Worm (Caenorhabditis elegans) whole organism, late embryonic: ENCODE data around the gene K10C2.12.

ENCODE experiments used
- C38D4.7 ChIP-seq: fragments of 200-800 bp; sonication (Bioruptor generic); optimal IDR thresholded peaks from 2 replicates; lab custom pipeline; 2018; ENCODE audit warnings: mild to moderate bottlenecking, missing genetic modification characterization, moderate library complexity, missing compliant biosample characterization
- F13H6.1 ChIP-seq: sonication (generic microtip); optimal IDR thresholded peaks from 2 replicates; lab custom pipeline; 2016; ENCODE audit warnings: missing genetic modification characterization, missing compliant biosample characterization
- K02D7.2 ChIP-seq: sonication (generic microtip); optimal IDR thresholded peaks from 2 replicates; lab custom pipeline; 2017; ENCODE audit warnings: mild to moderate bottlenecking, missing genetic modification characterization, missing compliant biosample characterization
- K09A11.1 ChIP-seq: sonication (generic microtip); optimal IDR thresholded peaks from 2 replicates; lab custom pipeline; 2017; ENCODE audit warnings: antibody characterized with exemption, mild to moderate bottlenecking, missing genetic modification characterization, missing compliant biosample characterization; ENCODE audit not compliant: insufficient read depth
- T23F11.4 ChIP-seq: fragments of 200-800 bp; sonication (Bioruptor generic); optimal IDR thresholded peaks from 2 replicates; lab custom pipeline; 2018; ENCODE audit warnings: mild to moderate bottlenecking, missing genetic modification characterization, missing compliant biosample characterization
- Y22D7AL.16 ChIP-seq: sonication (generic microtip); optimal IDR thresholded peaks from 2 replicates; lab custom pipeline; 2016; ENCODE audit warnings: missing genetic modification characterization, missing compliant biosample characterization
- ahr-1 ChIP-seq: sonication (generic microtip); optimal IDR thresholded peaks from 2 replicates; lab custom pipeline; 2016; ENCODE audit warnings: missing genetic modification characterization, missing compliant biosample characterization
- ama-1 ChIP-seq: fragments of 150-350 bp; optimal IDR thresholded peaks from 2 replicates; lab custom pipeline; 2014
- ceh-14 ChIP-seq: sonication (generic microtip); optimal IDR thresholded peaks from 2 replicates; lab custom pipeline; 2016; ENCODE audit warnings: missing genotype, missing genetic modification characterization, missing compliant biosample characterization
- ceh-19 ChIP-seq: fragments of 200-800 bp; sonication (Bioruptor generic); optimal IDR thresholded peaks from 2 replicates; lab custom pipeline; 2018; ENCODE audit warnings: mild to moderate bottlenecking, missing genetic modification characterization, missing compliant biosample characterization
- ceh-2 ChIP-seq: sonication (generic microtip); optimal IDR thresholded peaks from 2 replicates; lab custom pipeline; 2016; ENCODE audit warnings: missing genotype, missing genetic modification characterization, missing compliant biosample characterization
- ceh-22 ChIP-seq: sonication (generic microtip); optimal IDR thresholded peaks from 2 replicates; lab custom pipeline; 2017; ENCODE audit warnings: missing biosample characterization, missing genetic modification characterization
- ceh-24 ChIP-seq: sonication (generic microtip); optimal IDR thresholded peaks from 2 replicates; lab custom pipeline; 2016; ENCODE audit warnings: mild to moderate bottlenecking, missing genetic modification characterization, missing compliant biosample characterization
- ceh-30 ChIP-seq: fragments of 150-350 bp; optimal IDR thresholded peaks from 2 replicates; lab custom pipeline; 2014; ENCODE audit warnings: missing biosample characterization, missing genetic modification characterization
- ceh-31 ChIP-seq: sonication (generic microtip); optimal IDR thresholded peaks from 2 replicates; lab custom pipeline; 2016; ENCODE audit warnings: missing genetic modification characterization, missing compliant biosample characterization
- ceh-34 ChIP-seq: sonication (generic microtip); optimal IDR thresholded peaks from 2 replicates; lab custom pipeline; 2016; ENCODE audit warnings: mild to moderate bottlenecking, missing genetic modification characterization, missing compliant biosample characterization
- ceh-6 ChIP-seq: fragments of 200-800 bp; sonication (Bioruptor generic); optimal IDR thresholded peaks from 2 replicates; lab custom pipeline; 2018; ENCODE audit warnings: mild to moderate bottlenecking, missing genetic modification characterization, missing compliant biosample characterization
- ceh-9 ChIP-seq: sonication (generic microtip); optimal IDR thresholded peaks from 2 replicates; lab custom pipeline; 2016; ENCODE audit warnings: mild to moderate bottlenecking, missing genetic modification characterization, inconsistent platforms, missing compliant biosample characterization
- che-1 ChIP-seq: sonication (generic microtip); optimal IDR thresholded peaks from 2 replicates; lab custom pipeline; 2016; ENCODE audit warnings: mild to moderate bottlenecking, missing genetic modification characterization, missing compliant biosample characterization
- dmd-4 ChIP-seq: sonication (generic microtip); optimal IDR thresholded peaks from 2 replicates; lab custom pipeline; 2016; ENCODE audit warnings: borderline replicate concordance, missing genetic modification characterization, missing compliant biosample characterization
- elt-2 ChIP-seq: sonication (generic microtip); optimal IDR thresholded peaks from 2 replicates; lab custom pipeline; 2016; ENCODE audit warnings: missing genetic modification reagents, missing genetic modification characterization, missing compliant biosample characterization
- elt-4 ChIP-seq: sonication (generic microtip); optimal IDR thresholded peaks from 2 replicates; lab custom pipeline; 2016; ENCODE audit warnings: missing genetic modification characterization, missing compliant biosample characterization
- ets-4 ChIP-seq: sonication (generic microtip); optimal IDR thresholded peaks from 2 replicates; lab custom pipeline; 2016; ENCODE audit warnings: missing genetic modification characterization, missing compliant biosample characterization
- eyg-1 ChIP-seq: sonication (generic microtip); optimal IDR thresholded peaks from 2 replicates; lab custom pipeline; 2016; ENCODE audit warnings: missing genotype, missing genetic modification characterization, missing compliant biosample characterization
- fax-1 ChIP-seq: sonication (generic microtip); optimal IDR thresholded peaks from 2 replicates; lab custom pipeline; 2016; ENCODE audit warnings: missing genotype, missing genetic modification characterization, missing compliant biosample characterization
- fkh-10 ChIP-seq: fragments of 150-350 bp; optimal IDR thresholded peaks from 2 replicates; lab custom pipeline; 2014; ENCODE audit warnings: missing biosample characterization, missing genetic modification reagents, missing genetic modification characterization
- gmeb-2 ChIP-seq: sonication (generic microtip); optimal IDR thresholded peaks from 2 replicates; lab custom pipeline; 2016; ENCODE audit warnings: missing genetic modification characterization, inconsistent platforms, missing compliant biosample characterization
- hlh-13 ChIP-seq: fragments of 200-800 bp; sonication (Bioruptor generic); optimal IDR thresholded peaks from 2 replicates; lab custom pipeline; 2018; ENCODE audit warnings: mild to moderate bottlenecking, missing genetic modification characterization, missing compliant biosample characterization
- hlh-30 ChIP-seq: sonication (generic microtip); optimal IDR thresholded peaks from 2 replicates; lab custom pipeline; 2017; ENCODE audit warnings: antibody characterized with exemption, missing genetic modification characterization, missing compliant biosample characterization; ENCODE audit not compliant: insufficient read depth
- hlh-6 ChIP-seq: sonication (generic microtip); optimal IDR thresholded peaks from 2 replicates; lab custom pipeline; 2016; ENCODE audit warnings: missing genotype, missing genetic modification characterization, missing compliant biosample characterization
- hlh-8 ChIP-seq: sonication (generic microtip); optimal IDR thresholded peaks from 2 replicates; lab custom pipeline; 2016; ENCODE audit warnings: missing genotype, missing genetic modification characterization, missing compliant biosample characterization
- lim-6 ChIP-seq: sonication (generic microtip); optimal IDR thresholded peaks from 2 replicates; lab custom pipeline; 2016; ENCODE audit warnings: missing genetic modification characterization, missing compliant biosample characterization
- lin-11 ChIP-seq: fragments of 200-800 bp; sonication (Bioruptor generic); optimal IDR thresholded peaks from 2 replicates; lab custom pipeline; 2018; ENCODE audit warnings: mild to moderate bottlenecking, missing genetic modification characterization, missing compliant biosample characterization
- nfya-1 ChIP-seq: sonication (generic microtip); optimal IDR thresholded peaks from 2 replicates; lab custom pipeline; 2017; ENCODE audit warnings: missing genetic modification characterization, mild to moderate bottlenecking, missing compliant biosample characterization, antibody characterized with exemption, moderate library complexity
- nhr-11 ChIP-seq: fragments of 150-350 bp; optimal IDR thresholded peaks from 2 replicates; lab custom pipeline; 2014; ENCODE audit warnings: missing biosample characterization, missing genetic modification characterization
- nhr-232 ChIP-seq: sonication (generic microtip); optimal IDR thresholded peaks from 2 replicates; lab custom pipeline; 2016; ENCODE audit warnings: missing genetic modification characterization, missing compliant biosample characterization
- npax-4 ChIP-seq: sonication (generic microtip); optimal IDR thresholded peaks from 2 replicates; lab custom pipeline; 2016; ENCODE audit warnings: missing genetic modification characterization, missing compliant biosample characterization
- odd-2 ChIP-seq: sonication (generic microtip); optimal IDR thresholded peaks from 2 replicates; lab custom pipeline; 2017; ENCODE audit warnings: antibody characterized with exemption, mild to moderate bottlenecking, missing genetic modification characterization, missing compliant biosample characterization
- pag-3 ChIP-seq: sonication (generic microtip); optimal IDR thresholded peaks from 2 replicates; lab custom pipeline; 2016; ENCODE audit warnings: missing compliant biosample characterization, missing genetic modification characterization, borderline replicate concordance
- pax-1 ChIP-seq: fragments of 150-350 bp; optimal IDR thresholded peaks from 2 replicates; lab custom pipeline; 2014; ENCODE audit warnings: missing biosample characterization, missing genetic modification characterization
- pha-2 ChIP-seq: sonication (generic microtip); optimal IDR thresholded peaks from 2 replicates; lab custom pipeline; 2017; ENCODE audit warnings: mild to moderate bottlenecking, missing genetic modification characterization, missing compliant biosample characterization
- pha-4 ChIP-seq: fragments of 150-350 bp; optimal IDR thresholded peaks from 2 replicates; lab custom pipeline; 2018; ENCODE audit warnings: missing biosample characterization, missing genetic modification reagents, missing genetic modification characterization
- pqm-1 ChIP-seq: sonication (generic microtip); optimal IDR thresholded peaks from 2 replicates; lab custom pipeline; 2016; ENCODE audit warnings: missing genetic modification characterization, missing compliant biosample characterization
- pros-1 ChIP-seq: fragments of 150-350 bp; optimal IDR thresholded peaks from 2 replicates; lab custom pipeline; 2014; ENCODE audit warnings: missing biosample characterization, missing genetic modification reagents, missing genetic modification characterization
- ref-2 ChIP-seq: sonication (generic microtip); optimal IDR thresholded peaks from 2 replicates; lab custom pipeline; 2016; ENCODE audit warnings: missing genetic modification characterization, missing compliant biosample characterization
- rnt-1 ChIP-seq: sonication (generic microtip); optimal IDR thresholded peaks from 2 replicates; lab custom pipeline; 2016; ENCODE audit warnings: missing genetic modification characterization, missing compliant biosample characterization
- sdc-2 ChIP-seq: sonication (generic microtip); optimal IDR thresholded peaks from 2 replicates; lab custom pipeline; 2016; ENCODE audit warnings: missing genotype, missing genetic modification characterization, missing compliant biosample characterization
- sox-2 ChIP-seq: fragments of 200-800 bp; sonication (Bioruptor generic); IDR thresholded peaks from 2 replicates; pipeline ENCODE4 v1.3.6; 2022; ENCODE audit warnings: missing genetic modification reagents, missing genetic modification characterization, missing compliant biosample characterization
- sox-4 ChIP-seq: sonication (generic microtip); optimal IDR thresholded peaks from 2 replicates; lab custom pipeline; 2017; ENCODE audit warnings: mild to moderate bottlenecking, missing genetic modification characterization, inconsistent platforms, missing compliant biosample characterization
- tbx-7 ChIP-seq: sonication (generic microtip); optimal IDR thresholded peaks from 2 replicates; lab custom pipeline; 2016; ENCODE audit warnings: missing genotype, missing genetic modification characterization, missing compliant biosample characterization
- unc-3 ChIP-seq, 2 experiments: fragments of 200-800 bp in 1 of 2; sonication (Bioruptor generic) in 1 of 2; sonication (generic microtip) in 1 of 2; conservative IDR thresholded peaks in 1 of 2; optimal IDR thresholded peaks in 1 of 2; 2 replicates each; pipeline versions ENCODE4 v1.3.6 to Lab custom; 2016 to 2022; ENCODE audit warnings: missing compliant biosample characterization in 2 of 2, missing genetic modification characterization in 2 of 2, missing genetic modification reagents in 1 of 2
- unc-86 ChIP-seq: sonication (generic microtip); optimal IDR thresholded peaks from 2 replicates; lab custom pipeline; 2016; ENCODE audit warnings: missing genetic modification characterization, missing compliant biosample characterization
- zip-5 ChIP-seq: sonication (generic microtip); optimal IDR thresholded peaks from 2 replicates; lab custom pipeline; 2016; ENCODE audit warnings: missing genetic modification characterization, missing compliant biosample characterization
- ztf-16 ChIP-seq: sonication (generic microtip); optimal IDR thresholded peaks from 2 replicates; lab custom pipeline; 2017; ENCODE audit warnings: missing genetic modification characterization, missing compliant biosample characterization

The K10C2.12 gene

DNA sequence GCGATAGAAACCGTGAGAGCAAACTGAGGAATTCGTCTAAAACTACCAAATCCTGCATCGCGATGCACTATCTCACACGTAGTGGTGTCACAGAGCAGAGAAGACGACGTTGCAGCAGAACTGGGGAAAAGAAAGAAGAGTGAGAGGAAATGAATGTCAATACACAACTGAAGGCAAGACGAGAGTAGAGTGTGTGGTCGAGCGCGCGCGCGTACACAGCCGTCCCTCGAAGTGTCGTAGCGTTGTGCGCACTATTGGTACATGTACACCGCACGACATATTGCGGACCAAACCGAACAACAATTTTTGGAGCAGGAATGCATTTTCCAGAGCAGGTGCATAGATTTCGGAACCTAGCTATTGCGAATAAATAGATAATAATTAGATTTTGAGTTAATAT is 42.2 kb downstream of the K10C2.12 start:
- TF ChIP-seq ceh-9 (tag; lab: Kevin White, UChicago) = no peak
- TF ChIP-seq ceh-22 (tag; lab: Kevin White, UChicago) = no peak
- no peak for TF ChIP-seq ceh-2
- TF ChIP-seq sox-2 (GFP tag; lab: Robert Waterston, UW) = no peak
- TF ChIP-seq pha-2 = no peak
- TF ChIP-seq pag-3 = no peak
- no peak for TF ChIP-seq pqm-1 (tag; lab: Kevin White, UChicago)
- no peak for TF ChIP-seq ama-1 (lab: Kevin White, UChicago)
- no peak for TF ChIP-seq elt-2 (tag; lab: Kevin White, UChicago)
- TF ChIP-seq hlh-6 (tag; lab: Kevin White, UChicago) = peak; percentile 50
- TF ChIP-seq tbx-7 = no peak
- TF ChIP-seq K02D7.2 = no peak
- TF ChIP-seq dmd-4 (tag; lab: Kevin White, UChicago) = no peak
- TF ChIP-seq pros-1 (tag; lab: Kevin White, UChicago) = no peak
- TF ChIP-seq elt-4 = no peak
- no peak for TF ChIP-seq zip-5 (tag; lab: Kevin White, UChicago)
- no peak for TF ChIP-seq fax-1 (tag; lab: Kevin White, UChicago)
- no peak for TF ChIP-seq hlh-13
- TF ChIP-seq pax-1 = no peak
- peak; percentile 36 for TF ChIP-seq ceh-19 (GFP tag; lab: Kevin White, UChicago)
- TF ChIP-seq nhr-232 (tag; lab: Kevin White, UChicago) = no peak
- peak; percentile 9 for TF ChIP-seq hlh-8
- no peak for TF ChIP-seq unc-3 (GFP tag; conservative IDR thresholded peaks at IDR 0.05; lab: Robert Waterston, UW)
- TF ChIP-seq unc-3 (tag; optimal IDR thresholded peaks at IDR 0.05; lab: Kevin White, UChicago) = no peak
- TF ChIP-seq eyg-1 (tag; lab: Kevin White, UChicago) = no peak
- TF ChIP-seq C38D4.7 (GFP tag; lab: Kevin White, UChicago) = no peak
- no peak for TF ChIP-seq unc-86 (tag; lab: Kevin White, UChicago)
- TF ChIP-seq gmeb-2 (tag; lab: Kevin White, UChicago) = no peak
- no peak for TF ChIP-seq fkh-10 (GFP tag; lab: Kevin White, UChicago)
- no peak for TF ChIP-seq lin-11 (tag; lab: Kevin White, UChicago)
- no peak for TF ChIP-seq ztf-16 (tag; lab: Kevin White, UChicago)
- peak; percentile 50 for TF ChIP-seq ceh-34
- TF ChIP-seq pha-4 (tag; lab: Kevin White, UChicago) = no peak
- TF ChIP-seq rnt-1 (tag; lab: Kevin White, UChicago) = peak; percentile 28
- no peak for TF ChIP-seq lim-6 (tag; lab: Kevin White, UChicago)
- no peak for TF ChIP-seq ceh-24 (tag; lab: Kevin White, UChicago)
- no peak for TF ChIP-seq che-1 (tag; lab: Kevin White, UChicago)
- TF ChIP-seq npax-4 (tag; lab: Kevin White, UChicago) = no peak
- no peak for TF ChIP-seq F13H6.1 (tag; lab: Kevin White, UChicago)
- TF ChIP-seq ceh-31 = peak; percentile 66
- peak; percentile 62 for TF ChIP-seq sdc-2 (tag; lab: Kevin White, UChicago)
- TF ChIP-seq ceh-6 = peak; percentile 35
- no peak for TF ChIP-seq sox-4 (tag; lab: Kevin White, UChicago)
- peak; percentile 68 for TF ChIP-seq ceh-14 (tag; lab: Kevin White, UChicago)
- TF ChIP-seq ceh-30 = no peak
- TF ChIP-seq nhr-11 = no peak
- TF ChIP-seq K09A11.1 (tag; lab: Kevin White, UChicago) = no peak
- TF ChIP-seq nfya-1 (tag; lab: Kevin White, UChicago) = peak; percentile 65
- no peak for TF ChIP-seq ets-4 (tag; lab: Kevin White, UChicago)
- no peak for TF ChIP-seq T23F11.4 (GFP tag; lab: Kevin White, UChicago)
- peak; percentile 11 for TF ChIP-seq hlh-30
- TF ChIP-seq odd-2 = no peak
- no peak for TF ChIP-seq ahr-1 (tag; lab: Kevin White, UChicago)
- no peak for TF ChIP-seq ref-2 (tag; lab: Kevin White, UChicago)
- TF ChIP-seq Y22D7AL.16 (tag; lab: Kevin White, UChicago) = no peak
